Fruit fly (Drosophila melanogaster) whole organism: ENCODE data around the gene CG31183.

Experiments used
- CG8478 ChIP-seq: fragments of >200 bp; optimal IDR thresholded peaks from 2 replicates; lab custom pipeline; 2018; ENCODE audit warnings: inconsistent platforms
- Dll ChIP-seq: fragments of >200 bp; optimal IDR thresholded peaks from 2 replicates; lab custom pipeline; 2017
- EcR ChIP-seq, 2 experiments: fragments of >200 bp; optimal IDR thresholded peaks; 2 replicates each; lab custom pipeline; 2017; ENCODE audit warnings: missing biosample characterization in 2 of 2, missing genetic modification characterization in 2 of 2, missing genetic modification reagents in 2 of 2
- pan ChIP-seq: fragments of >200 bp; optimal IDR thresholded peaks from 2 replicates; lab custom pipeline; 2017
- psq ChIP-seq: fragments of >200 bp; optimal IDR thresholded peaks from 2 replicates; lab custom pipeline; 2017
- usp ChIP-seq: fragments of >200 bp; optimal IDR thresholded peaks from 2 replicates; lab custom pipeline; 2017; ENCODE audit warnings: missing biosample characterization, missing genetic modification characterization, mixed read lengths

Gene CG31183

DNA sequence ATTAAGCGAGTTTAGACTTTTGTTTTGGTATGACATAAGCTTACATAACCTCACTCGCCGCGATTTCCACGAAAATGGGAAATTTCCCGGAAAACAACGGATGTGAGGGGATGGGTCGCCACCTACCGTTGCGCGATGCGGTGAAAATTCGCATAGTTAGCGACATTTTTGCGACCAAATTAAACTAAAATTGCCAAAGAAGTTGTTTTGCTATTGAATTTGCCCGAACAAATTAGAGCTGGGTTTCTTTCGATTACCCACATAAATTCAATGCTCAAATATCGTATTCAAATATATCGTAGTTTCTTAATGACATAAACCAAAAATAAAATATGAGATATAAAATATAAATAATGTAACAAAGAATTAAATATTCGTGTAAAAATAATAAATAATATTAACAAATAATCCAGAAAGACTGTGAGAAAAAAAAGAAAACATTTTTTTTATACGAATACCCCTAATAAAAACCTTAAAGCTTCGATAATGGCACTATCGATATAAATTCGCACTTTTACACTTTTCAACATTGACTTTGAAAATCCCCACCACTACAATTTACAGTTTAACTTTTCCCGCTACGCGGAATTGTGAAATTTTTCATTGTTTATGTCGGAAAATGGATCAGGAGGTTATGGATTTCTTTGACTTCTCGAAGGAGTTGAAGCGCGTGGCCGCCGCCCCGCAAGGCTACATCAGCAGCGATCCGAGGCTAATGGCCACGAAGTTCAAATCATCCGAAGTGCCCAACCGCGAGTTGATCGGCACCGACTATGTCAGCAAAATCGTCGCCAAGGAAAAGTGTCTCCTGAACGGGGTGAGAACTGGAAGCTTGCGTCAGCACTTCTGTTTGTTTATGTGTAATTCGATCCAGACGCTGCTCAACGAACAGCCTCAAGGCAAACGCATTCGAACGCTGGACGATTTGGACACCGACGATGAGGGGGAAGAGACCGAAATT is 38.6 kb downstream of the CG31183 start, which contains the start of the genes ND-23 and spn-E:
Gene ND-23 (minus strand): TSS at position 254 of the 961 bp plus-strand sequence.
Gene spn-E (plus strand): TSS at position 556 of the 961 bp plus-strand sequence.
- no peak for TF ChIP-seq EcR (GFP tag; optimal IDR thresholded peaks at IDR 0.05; lab: Kevin White, UChicago)
- no peak for TF ChIP-seq Dll (lab: Kevin White, UChicago)
- no peak for TF ChIP-seq pan (lab: Kevin White, UChicago)
- no peak for TF ChIP-seq CG8478
- TF ChIP-seq usp (GFP tag; lab: Kevin White, UChicago): no peak
- TF ChIP-seq psq: no peak

DNA sequence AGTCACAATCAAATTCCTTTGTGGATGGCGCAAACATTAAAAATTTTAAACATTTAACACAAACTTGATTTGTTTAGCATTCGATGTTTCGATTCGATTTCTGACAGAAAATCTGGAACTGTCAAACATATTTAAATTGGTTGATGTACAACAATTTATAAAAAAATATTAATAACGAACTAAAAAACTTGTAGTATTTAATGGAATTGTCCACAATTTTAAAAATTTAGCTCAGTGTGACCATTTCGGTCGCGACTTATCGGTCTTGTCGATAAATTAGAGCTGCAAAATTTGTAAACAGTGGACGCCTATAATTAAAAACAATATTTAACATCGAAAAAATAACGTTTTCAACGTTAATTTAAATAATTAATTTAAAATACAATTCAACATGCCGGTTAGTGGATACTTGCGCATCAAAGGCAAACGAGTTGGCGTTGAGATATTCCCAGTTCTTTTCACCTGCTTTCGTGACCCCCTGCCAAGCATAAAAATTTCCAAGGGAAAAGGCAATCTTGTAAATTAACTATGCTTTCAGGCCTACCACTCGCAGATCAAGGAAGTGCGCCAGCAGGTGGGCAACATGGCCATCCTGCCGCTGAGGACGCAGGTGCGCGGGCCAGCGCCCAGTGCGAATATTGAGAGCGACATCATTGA is 41.2 kb downstream of the CG31183 start, which contains the start of the genes CG43317 and Arpc3A:
Gene CG43317 (minus strand): TSS at position 51 of the 657 bp plus-strand sequence.
Gene Arpc3A (plus strand): TSS at position 274 of the 657 bp plus-strand sequence.
- TF ChIP-seq EcR (GFP tag; optimal IDR thresholded peaks at IDR 0.05; lab: Kevin White, UChicago): no peak
- TF ChIP-seq pan (lab: Kevin White, UChicago): no peak
- TF ChIP-seq usp (GFP tag; lab: Kevin White, UChicago): no peak
- no peak for TF ChIP-seq CG8478
- TF ChIP-seq psq: no peak
- no peak for TF ChIP-seq Dll (lab: Kevin White, UChicago)

DNA sequence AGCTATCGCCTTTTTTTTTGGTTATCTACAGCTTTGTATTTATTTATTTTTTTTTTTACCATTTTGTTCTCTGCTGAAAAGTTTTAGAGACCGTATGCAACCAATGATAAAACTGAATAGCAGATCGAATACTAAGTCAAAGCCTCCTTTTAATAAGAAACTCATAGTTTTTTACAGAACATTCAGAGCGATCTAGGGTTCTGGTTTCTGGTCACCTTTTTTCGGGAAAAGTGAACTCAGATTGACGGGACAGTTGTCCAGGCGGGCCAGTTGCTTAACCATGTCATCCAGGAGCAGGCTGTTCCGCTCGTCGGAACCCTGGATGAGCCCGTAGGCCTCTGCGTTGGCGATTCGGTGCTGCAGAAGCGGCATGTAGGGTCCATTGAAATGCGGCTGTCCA is 42.4 kb downstream of the CG31183 start, which contains the start of gene CG43318:
Gene CG43318 (minus strand): TSS at position 101 of the 400 bp plus-strand sequence.
- TF ChIP-seq EcR (GFP tag; optimal IDR thresholded peaks at IDR 0.05; lab: Kevin White, UChicago) (no peak), pan (lab: Kevin White, UChicago) (no peak)

DNA sequence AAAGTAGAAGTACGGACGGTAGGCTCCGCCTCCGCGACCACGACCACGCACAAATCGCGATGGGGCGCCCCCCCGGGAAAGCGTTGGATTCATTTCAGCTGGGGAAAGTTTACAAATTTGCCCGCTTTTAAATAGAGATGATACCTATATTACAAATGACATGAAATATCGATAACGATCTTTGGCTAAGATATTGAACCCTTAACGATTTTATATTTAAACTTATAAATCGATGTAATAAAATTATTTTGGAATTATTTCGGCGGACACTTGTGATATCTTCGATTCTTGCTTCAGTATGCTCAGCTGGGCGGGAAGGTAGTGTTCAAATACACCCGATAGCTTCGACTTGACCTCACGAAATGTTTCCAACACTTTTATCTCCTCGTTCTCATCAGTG is 43.2 kb downstream of the CG31183 start, which contains the start of gene rec:
Gene rec (minus strand): TSS at position 108 of the 400 bp plus-strand sequence.
- TF ChIP-seq Dll (lab: Kevin White, UChicago): no peak
- TF ChIP-seq EcR (GFP tag; optimal IDR thresholded peaks at IDR 0.05; lab: Kevin White, UChicago): no peak
- TF ChIP-seq psq: no peak
- TF ChIP-seq usp (GFP tag; lab: Kevin White, UChicago): no peak
- no peak for TF ChIP-seq pan (lab: Kevin White, UChicago)
- no peak for TF ChIP-seq CG8478

DNA sequence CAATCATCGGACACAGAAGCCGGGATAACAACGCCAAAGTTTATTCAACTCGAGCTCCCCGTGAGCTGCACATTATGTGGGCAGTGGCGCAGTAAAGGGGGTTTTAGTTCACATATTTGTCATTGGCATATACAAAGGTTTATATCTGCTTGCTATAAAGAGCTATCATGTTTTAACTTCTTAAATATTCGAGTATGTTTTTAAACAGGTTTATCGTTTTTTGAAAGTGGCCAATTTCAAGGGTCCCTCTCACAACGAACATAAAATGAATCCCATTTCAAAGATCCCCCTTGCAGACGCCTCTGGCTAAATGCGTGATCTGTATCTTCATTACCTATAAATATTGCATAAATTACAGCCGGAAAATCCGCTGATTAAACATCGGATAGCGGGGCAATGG is 48.2 kb downstream of the CG31183 start:
- no peak for TF ChIP-seq CG8478
- no peak for TF ChIP-seq psq
- TF ChIP-seq usp (GFP tag; lab: Kevin White, UChicago): no peak
- TF ChIP-seq pan (lab: Kevin White, UChicago): no peak
- TF ChIP-seq EcR (GFP tag; optimal IDR thresholded peaks at IDR 0.05; lab: Kevin White, UChicago): peak in 1 of 2 experiments; percentile 52

DNA sequence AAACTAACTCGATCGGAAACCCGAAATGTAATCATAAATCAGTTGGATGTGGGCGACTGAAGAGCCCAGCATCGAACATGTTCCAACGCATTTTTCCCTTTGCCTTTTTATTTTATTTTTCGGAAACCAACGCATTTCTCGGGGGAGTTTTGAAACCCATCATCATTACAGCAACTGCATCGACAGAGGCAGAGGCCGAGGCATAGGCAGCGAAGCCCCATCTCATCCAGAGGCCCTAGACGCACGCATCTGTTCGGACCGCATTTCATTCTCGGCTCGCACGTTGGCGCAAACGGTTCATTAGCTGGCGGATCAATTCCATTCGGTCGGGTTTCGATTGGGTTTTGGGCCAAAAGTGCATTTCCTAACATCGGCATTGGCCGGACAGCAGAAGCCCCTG is 50.2 kb downstream of the CG31183 start, which contains the start of gene CG4576:
Gene CG4576 (plus strand): TSS at position 227 of the 400 bp plus-strand sequence.
- no peak for TF ChIP-seq usp (GFP tag; lab: Kevin White, UChicago)
- TF ChIP-seq pan (lab: Kevin White, UChicago): no peak
- no peak for TF ChIP-seq CG8478
- TF ChIP-seq EcR (GFP tag; optimal IDR thresholded peaks at IDR 0.05; lab: Kevin White, UChicago): no peak
- no peak for TF ChIP-seq psq
- TF ChIP-seq Dll (lab: Kevin White, UChicago): no peak

DNA sequence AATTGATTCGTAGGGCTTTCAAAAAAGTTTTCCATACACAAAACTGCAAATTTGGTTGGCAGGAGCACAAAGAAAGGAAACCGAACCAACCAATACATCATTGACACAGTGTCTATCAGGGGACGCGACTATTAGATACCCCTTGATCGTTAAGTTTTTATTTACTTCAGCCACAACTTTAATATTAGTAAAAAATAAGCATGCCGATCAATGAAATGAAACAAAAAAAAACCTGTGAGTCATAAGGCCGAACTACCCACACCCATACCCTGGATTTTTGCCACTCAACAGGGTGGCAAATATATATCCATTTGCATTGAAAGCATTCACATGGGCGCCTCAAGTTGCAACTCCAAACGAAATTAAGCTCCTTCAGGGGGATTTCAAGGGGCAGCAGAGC is 59.5 kb downstream of the CG31183 start:
- TF ChIP-seq CG8478 (no peak), pan (lab: Kevin White, UChicago) (peak; percentile 13)

DNA sequence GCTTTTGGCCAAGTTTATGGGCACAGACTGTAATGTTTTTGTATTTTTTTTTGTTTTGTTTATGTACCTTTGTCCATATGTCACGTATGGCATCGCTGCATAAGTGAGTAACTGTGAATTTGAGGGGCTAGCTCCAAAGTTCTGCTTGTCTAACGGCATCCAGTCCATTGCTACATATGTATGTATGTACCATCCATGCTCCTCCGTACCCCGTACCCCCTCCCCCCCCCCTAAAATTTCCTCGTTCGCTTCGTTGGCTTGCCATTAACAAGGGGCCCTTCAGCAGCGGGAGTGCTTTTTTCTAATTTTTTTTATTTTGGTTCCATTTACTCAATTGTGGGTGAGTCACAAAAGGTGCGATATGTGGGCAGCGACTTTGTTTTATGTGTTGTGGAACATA is 61.6 kb downstream of the CG31183 start:
- TF ChIP-seq EcR (GFP tag; optimal IDR thresholded peaks at IDR 0.05; lab: Kevin White, UChicago) (no peak), usp (GFP tag; lab: Kevin White, UChicago) (no peak), psq (no peak), pan (lab: Kevin White, UChicago) (no peak), CG8478 (no peak), Dll (lab: Kevin White, UChicago) (no peak)

DNA sequence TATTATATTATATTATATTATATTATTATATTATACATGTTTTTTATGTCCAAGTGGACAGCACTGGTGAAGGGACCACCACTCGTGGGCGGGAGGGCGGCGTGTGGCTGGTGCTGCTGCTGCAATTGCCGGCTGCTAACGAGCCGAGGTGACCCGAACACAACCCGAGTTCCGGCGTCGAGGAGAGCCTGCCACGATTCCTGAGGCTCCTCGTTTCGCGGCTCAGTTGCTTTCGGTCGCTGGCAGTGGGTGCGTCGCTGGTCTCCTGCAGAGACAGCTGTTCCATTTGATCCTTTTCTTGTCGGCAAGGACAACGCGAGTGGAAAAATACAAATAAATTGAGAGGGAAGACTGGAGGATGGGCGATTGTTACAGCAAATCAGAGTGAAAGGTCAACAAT is 65.4 kb downstream of the CG31183 start:
- TF ChIP-seq usp (GFP tag; lab: Kevin White, UChicago) (no peak), CG8478 (no peak)

DNA sequence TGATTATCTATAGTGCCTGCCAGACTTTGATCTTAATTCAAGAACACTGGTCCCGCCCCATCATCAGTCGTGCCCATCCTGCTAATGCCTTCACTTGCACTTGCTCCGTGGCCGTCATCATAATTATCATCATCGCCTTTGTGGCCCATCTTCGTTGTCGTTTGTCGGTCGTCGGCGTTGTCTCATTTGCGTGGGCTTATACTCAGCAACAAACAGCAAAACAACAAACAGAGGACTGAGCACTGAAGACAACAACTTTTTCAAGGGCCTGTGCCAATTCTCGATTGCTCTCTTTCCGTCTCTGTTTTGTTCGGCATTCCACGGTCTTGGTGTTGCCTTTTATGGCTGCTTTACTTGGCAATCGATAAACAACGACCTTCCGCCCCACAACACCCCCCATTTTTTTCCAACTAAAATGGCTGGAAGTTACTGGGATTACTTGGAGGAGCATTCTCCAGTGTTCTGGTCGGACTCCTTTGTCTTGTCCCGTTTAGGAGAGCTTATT is 67.8 kb downstream of the CG31183 start:
- TF ChIP-seq usp (GFP tag; lab: Kevin White, UChicago): no peak
- TF ChIP-seq pan (lab: Kevin White, UChicago): no peak
- no peak for TF ChIP-seq CG8478
- no peak for TF ChIP-seq psq
- no peak for TF ChIP-seq Dll (lab: Kevin White, UChicago)
